Fruit fly (Drosophila melanogaster) whole organism, embryonic: ENCODE results near the gene Gpdh1.

ENCODE experiments used
- Bgb ChIP-seq: fragments of 200-800 bp; sonication (Bioruptor generic); IDR thresholded peaks from 2 replicates; pipeline ENCODE4 v1.3.6; 2022; ENCODE audit warnings: missing biosample characterization, missing genetic modification characterization; ENCODE audit not compliant: partially characterized antibody
- CG10431 ChIP-seq: fragments of 200-800 bp; sonication (Bioruptor generic); optimal IDR thresholded peaks from 3 replicates; lab custom pipeline; 2018; ENCODE audit warnings: missing biosample characterization, mild to moderate bottlenecking, missing genetic modification characterization
- CG11504 ChIP-seq: fragments of 200-800 bp; sonication (Bioruptor generic); optimal IDR thresholded peaks from 3 replicates; lab custom pipeline; 2019; ENCODE audit warnings: missing biosample characterization, mild to moderate bottlenecking, missing genetic modification characterization, moderate library complexity
- CG12104 ChIP-seq: fragments of 200-800 bp; sonication (Bioruptor generic); optimal IDR thresholded peaks from 3 replicates; lab custom pipeline; 2016; ENCODE audit warnings: missing biosample characterization, missing genetic modification characterization
- CG12391 ChIP-seq: fragments of 200-800 bp; sonication (Bioruptor generic); optimal IDR thresholded peaks from 3 replicates; lab custom pipeline; 2018; ENCODE audit warnings: missing biosample characterization, mild to moderate bottlenecking, missing genetic modification characterization, moderate library complexity
- CG12769 ChIP-seq: fragments of 200-800 bp; sonication (Bioruptor generic); optimal IDR thresholded peaks from 2 replicates; lab custom pipeline; 2019; ENCODE audit warnings: missing biosample characterization, mild to moderate bottlenecking, missing genetic modification characterization, moderate library complexity
- CG15011 ChIP-seq: fragments of 200-800 bp; sonication (Bioruptor generic); optimal IDR thresholded peaks from 3 replicates; lab custom pipeline; 2018; ENCODE audit warnings: missing biosample characterization, mild to moderate bottlenecking, missing genetic modification characterization
- CG17385 ChIP-seq: fragments of 200-800 bp; sonication (Bioruptor generic); optimal IDR thresholded peaks from 3 replicates; lab custom pipeline; 2018; ENCODE audit warnings: missing biosample characterization, mild to moderate bottlenecking, missing genetic modification characterization
- CG17802 ChIP-seq: fragments of 200-800 bp; sonication (Bioruptor generic); optimal IDR thresholded peaks from 2 replicates; lab custom pipeline; 2018; ENCODE audit warnings: missing biosample characterization, mild to moderate bottlenecking, missing genetic modification characterization, moderate library complexity
- CG18599 ChIP-seq: fragments of 200-800 bp; sonication (Bioruptor generic); optimal IDR thresholded peaks from 3 replicates; lab custom pipeline; 2017; ENCODE audit warnings: missing biosample characterization, missing genetic modification characterization, mild to moderate bottlenecking, moderate library complexity, missing genetic modification reagents
- CG2875 ChIP-seq: fragments of 200-800 bp; sonication (Bioruptor generic); optimal IDR thresholded peaks from 2 replicates; lab custom pipeline; 2017; ENCODE audit warnings: missing biosample characterization, mild to moderate bottlenecking, missing genetic modification characterization, missing genetic modification reagents
- CG3065 ChIP-seq: fragments of 200-800 bp; sonication (Bioruptor generic); optimal IDR thresholded peaks from 2 replicates; lab custom pipeline; 2016; ENCODE audit warnings: missing biosample characterization, missing genetic modification characterization
- CG32767 ChIP-seq: fragments of 200-800 bp; sonication (Bioruptor generic); IDR thresholded peaks from 2 replicates; pipeline ENCODE4 v1.3.6; 2022; ENCODE audit warnings: missing biosample characterization, missing genetic modification characterization
- CG34376 ChIP-seq: fragments of 200-800 bp; sonication (Bioruptor generic); optimal IDR thresholded peaks from 2 replicates; lab custom pipeline; 2018; ENCODE audit warnings: missing biosample characterization, mild to moderate bottlenecking, missing genetic modification characterization
- CG5953 ChIP-seq: fragments of 200-800 bp; sonication (Bioruptor generic); IDR thresholded peaks from 2 replicates; pipeline ENCODE4 v1.3.6; 2022; ENCODE audit warnings: missing biosample characterization, missing genetic modification characterization
- CG6854 ChIP-seq: fragments of 200-800 bp; sonication (Bioruptor generic); optimal IDR thresholded peaks from 3 replicates; lab custom pipeline; 2017; ENCODE audit warnings: missing biosample characterization, mild to moderate bottlenecking, missing genetic modification characterization
- CG7786 ChIP-seq: fragments of 200-800 bp; sonication (Bioruptor generic); optimal IDR thresholded peaks from 2 replicates; lab custom pipeline; 2016; ENCODE audit warnings: missing biosample characterization, missing genetic modification characterization
- CG8281 ChIP-seq: fragments of 200-800 bp; sonication (Bioruptor generic); optimal IDR thresholded peaks from 2 replicates; lab custom pipeline; 2018; ENCODE audit warnings: missing biosample characterization, mild to moderate bottlenecking, missing genetic modification characterization, moderate library complexity
- CG9932 ChIP-seq: fragments of 200-800 bp; sonication (Bioruptor generic); IDR thresholded peaks from 2 replicates; pipeline ENCODE4 v1.3.6; 2022; ENCODE audit warnings: missing biosample characterization, missing genetic modification characterization
- Gsc ChIP-seq: fragments of 200-800 bp; sonication (Bioruptor generic); IDR thresholded peaks from 2 replicates; pipeline ENCODE4 v1.3.6; 2022; ENCODE audit warnings: missing biosample characterization, missing genetic modification characterization
- Lhr ChIP-seq: fragments of 200-800 bp; sonication (Bioruptor generic); optimal IDR thresholded peaks from 3 replicates; lab custom pipeline; 2017; ENCODE audit warnings: mild to moderate bottlenecking, missing biosample characterization, missing genetic modification reagents, missing genetic modification characterization
- MESR4 ChIP-seq: fragments of 200-800 bp; sonication (Bioruptor generic); optimal IDR thresholded peaks from 2 replicates; lab custom pipeline; 2018; ENCODE audit warnings: missing biosample characterization, mild to moderate bottlenecking, missing genetic modification characterization, moderate library complexity
- Mad ChIP-seq: fragments of 200-800 bp; sonication (Bioruptor generic); optimal IDR thresholded peaks from 2 replicates; lab custom pipeline; 2016; ENCODE audit warnings: missing biosample characterization, missing genetic modification characterization
- Med ChIP-seq: fragments of 200-800 bp; sonication (Bioruptor generic); peaks from one replicate; lab custom pipeline; 2016; ENCODE audit warnings: missing biosample characterization, missing genetic modification characterization, mild to moderate bottlenecking, inconsistent platforms, moderate library complexity
- Meics ChIP-seq: fragments of 200-800 bp; sonication (Bioruptor generic); optimal IDR thresholded peaks from 2 replicates; lab custom pipeline; 2017; ENCODE audit warnings: missing biosample characterization, mild to moderate bottlenecking, missing genetic modification characterization
- Nf-YA ChIP-seq: fragments of 200-800 bp; sonication (Bioruptor generic); IDR thresholded peaks from 2 replicates; pipeline ENCODE4 v1.3.6; 2022; ENCODE audit warnings: missing biosample characterization, missing genetic modification characterization
- Opbp ChIP-seq: fragments of 200-800 bp; sonication (Bioruptor generic); IDR thresholded peaks from 3 replicates; pipeline ENCODE4 v1.3.6; 2022; ENCODE audit warnings: missing biosample characterization, missing genetic modification characterization; ENCODE audit not compliant: partially characterized antibody
- Optix ChIP-seq: fragments of 200-800 bp; sonication (Bioruptor generic); IDR thresholded peaks from 3 replicates; pipeline ENCODE4 v1.3.6; 2022; ENCODE audit warnings: missing biosample characterization, missing genetic modification characterization
- Six4 ChIP-seq: fragments of 200-800 bp; sonication (Bioruptor generic); optimal IDR thresholded peaks from 2 replicates; lab custom pipeline; 2016; ENCODE audit warnings: missing biosample characterization, missing genetic modification characterization
- bsh ChIP-seq, 2 experiments: fragments of 200-800 bp; sonication (Bioruptor generic); optimal IDR thresholded peaks; 2 replicates each; lab custom pipeline; 2017 to 2018; ENCODE audit warnings: mild to moderate bottlenecking in 2 of 2, missing biosample characterization in 2 of 2, missing genetic modification characterization in 2 of 2, moderate library complexity in 1 of 2
- cg ChIP-seq: fragments of 200-800 bp; sonication (Bioruptor generic); optimal IDR thresholded peaks from 3 replicates; lab custom pipeline; 2019; ENCODE audit warnings: missing biosample characterization, mild to moderate bottlenecking, missing genetic modification characterization, moderate library complexity
- crp ChIP-seq, 2 experiments: fragments of 200-800 bp; sonication (Bioruptor generic); optimal IDR thresholded peaks; 2 replicates in 1 of 2; 3 replicates in 1 of 2; lab custom pipeline; 2017; ENCODE audit warnings: missing biosample characterization in 2 of 2, missing genetic modification characterization in 2 of 2, mild to moderate bottlenecking in 1 of 2, moderate library complexity in 1 of 2
- dati ChIP-seq: fragments of 200-800 bp; sonication (Bioruptor generic); IDR thresholded peaks from 2 replicates; pipeline ENCODE4 v1.3.6; 2022; ENCODE audit warnings: missing biosample characterization, missing genetic modification characterization
- eyg ChIP-seq: fragments of 200-800 bp; sonication (Bioruptor generic); optimal IDR thresholded peaks from 3 replicates; lab custom pipeline; 2016; ENCODE audit warnings: missing biosample characterization, missing genetic modification characterization
- fd96Cb ChIP-seq: fragments of 200-800 bp; sonication (Bioruptor generic); optimal IDR thresholded peaks from 2 replicates; lab custom pipeline; 2018; ENCODE audit warnings: missing biosample characterization, mild to moderate bottlenecking, missing genetic modification characterization, moderate library complexity
- gcm2 ChIP-seq: fragments of 200-800 bp; sonication (Bioruptor generic); optimal IDR thresholded peaks from 2 replicates; lab custom pipeline; 2016; ENCODE audit warnings: missing biosample characterization, missing genetic modification characterization
- gem ChIP-seq: fragments of 200-800 bp; sonication (Bioruptor generic); optimal IDR thresholded peaks from 2 replicates; lab custom pipeline; 2019; ENCODE audit warnings: missing biosample characterization, mild to moderate bottlenecking, missing genetic modification characterization, moderate library complexity
- hth ChIP-seq: fragments of >200 bp; optimal IDR thresholded peaks from 2 replicates; lab custom pipeline; 2017; ENCODE audit warnings: inconsistent platforms
- lbe ChIP-seq: fragments of 200-800 bp; sonication (Bioruptor generic); optimal IDR thresholded peaks from 2 replicates; lab custom pipeline; 2016; ENCODE audit warnings: missing biosample characterization, mild to moderate bottlenecking, missing genetic modification characterization
- lov ChIP-seq, 2 experiments: fragments of 200-800 bp in 1 of 2; fragments of >200 bp in 1 of 2; sonication (Bioruptor generic) in 1 of 2; IDR thresholded peaks in 1 of 2; optimal IDR thresholded peaks in 1 of 2; 2 replicates in 1 of 2; 3 replicates in 1 of 2; pipeline versions ENCODE4 v1.3.6 to Lab custom; 2017 to 2022; ENCODE audit warnings: missing biosample characterization in 1 of 2, missing genetic modification characterization in 1 of 2
- sens-2 ChIP-seq: fragments of 200-800 bp; sonication (Bioruptor generic); IDR thresholded peaks from 2 replicates; pipeline ENCODE4 v1.3.6; 2022; ENCODE audit warnings: missing biosample characterization, missing genetic modification characterization
- seq ChIP-seq: fragments of 200-800 bp; sonication (Bioruptor generic); IDR thresholded peaks from 2 replicates; pipeline ENCODE4 v1.3.6; 2022; ENCODE audit warnings: missing biosample characterization, missing genetic modification characterization
- sisA ChIP-seq: fragments of 200-800 bp; sonication (Bioruptor generic); IDR thresholded peaks from 2 replicates; pipeline ENCODE4 v1.3.6; 2022; ENCODE audit warnings: missing biosample characterization, missing genetic modification characterization
- sob ChIP-seq: fragments of 200-800 bp; sonication (Bioruptor generic); IDR thresholded peaks from 2 replicates; pipeline ENCODE4 v1.3.6; 2022; ENCODE audit warnings: missing biosample characterization, missing genetic modification characterization
- sqz ChIP-seq: fragments of 200-800 bp; sonication (Bioruptor generic); optimal IDR thresholded peaks from 3 replicates; lab custom pipeline; 2018; ENCODE audit warnings: missing biosample characterization, mild to moderate bottlenecking, missing genetic modification characterization
- trem ChIP-seq: fragments of 200-800 bp; optimal IDR thresholded peaks from 3 replicates; lab custom pipeline; 2019; ENCODE audit warnings: missing biosample characterization, mild to moderate bottlenecking, missing genetic modification characterization, moderate library complexity
- yki ChIP-seq: fragments of >200 bp; optimal IDR thresholded peaks from 3 replicates; lab custom pipeline; 2018

Gpdh1 gene

DNA sequence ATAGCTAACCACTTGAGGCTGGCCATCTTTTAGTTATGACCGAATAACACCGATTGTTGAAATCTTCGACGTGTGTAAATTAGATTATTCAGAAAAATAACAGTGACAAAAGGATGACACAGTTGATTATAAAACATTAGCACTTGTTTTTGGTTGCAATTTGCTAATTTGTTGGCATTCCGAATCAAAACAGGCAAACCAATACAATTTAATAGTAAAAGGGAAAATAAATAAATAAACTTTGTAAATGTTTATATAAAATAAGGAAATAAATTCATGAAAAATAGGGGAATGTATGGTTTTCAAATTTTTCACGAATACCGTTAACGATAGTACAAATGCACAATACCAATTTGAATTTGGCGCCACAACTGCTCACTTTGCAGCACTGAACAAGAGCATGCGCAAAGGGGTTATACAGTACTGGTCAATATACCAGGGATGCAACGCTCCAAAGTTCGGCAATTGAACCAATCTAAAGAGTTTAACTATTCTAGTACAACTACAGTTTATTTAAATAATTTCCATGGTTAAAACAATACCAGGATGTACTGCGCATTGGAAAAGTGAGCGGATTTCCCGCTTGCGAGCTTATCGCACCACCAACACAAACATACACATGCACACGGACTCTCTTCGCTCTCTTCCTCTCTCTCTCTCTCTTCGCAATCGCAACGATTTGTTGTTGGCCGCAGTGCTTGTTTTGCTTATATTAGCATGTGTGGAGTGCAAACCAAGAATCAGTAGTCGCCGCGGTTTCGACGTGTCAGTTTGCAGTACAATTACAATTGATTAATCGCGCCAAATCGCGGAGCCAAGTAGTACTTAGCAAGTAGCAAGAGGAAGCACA, at the start of gene Gpdh1, which contains the start of gene Sfp26Ad:
Gene Gpdh1 (plus strand): TSS at position 415 of the 850 bp plus-strand sequence.
Gene Sfp26Ad (minus strand): TSS at position 76 of the 850 bp plus-strand sequence.
- TF ChIP-seq CG12391 (tag; lab: Kevin White, UChicago) (peak; percentile 82), CG12104 (GFP tag; lab: Kevin White, UChicago) (peak; percentile 52), CG17385 (GFP tag; lab: Kevin White, UChicago) (peak; percentile 87), CG7786 (GFP tag; lab: Kevin White, UChicago) (peak; percentile 77), CG2875 (GFP tag; lab: Kevin White, UChicago) (peak; percentile 61), seq (peak; percentile 58; the same call in 1 of the 2 replicates), CG18599 (GFP tag; lab: Kevin White, UChicago) (peak; percentile 88), Nf-YA (GFP tag; lab: Robert Waterston, UW) (peak; percentile 36), sqz (GFP tag; lab: Kevin White, UChicago) (peak; percentile 36), lbe (GFP tag; lab: Kevin White, UChicago) (peak; percentile 80), Opbp (GFP tag; lab: Robert Waterston, UW) (peak; percentile 54; the same call in 2 of the 3 replicates), Optix (GFP tag; lab: Robert Waterston, UW) (0 out of 3 replicates have a peak, but pooled peaks have one; percentile 40), eyg (peak; percentile 71), CG10431 (no peak), Med (GFP tag; lab: Kevin White, UChicago) (peak; percentile 97), CG5953 (GFP tag; lab: Robert Waterston, UW) (peak; percentile 44; the same call in 1 of the 2 replicates), MESR4 (peak; percentile 65), fd96Cb (tag; lab: Kevin White, UChicago) (peak; percentile 46), CG15011 (GFP tag; lab: Kevin White, UChicago) (peak; percentile 12), CG17802 (peak; percentile 17), gcm2 (GFP tag; lab: Kevin White, UChicago) (peak; percentile 57), sob (peak; percentile 84), lov (optimal IDR thresholded peaks at IDR 0.05; lab: Kevin White, UChicago) (no peak), lov (GFP tag; IDR thresholded peaks at IDR 0.05; lab: Robert Waterston, UW) (peak; percentile 43; the same call in 1 of the 3 replicates), CG6854 (GFP tag; lab: Kevin White, UChicago) (peak; percentile 47), CG11504 (tag; lab: Kevin White, UChicago) (peak; percentile 66), CG3065 (GFP tag; lab: Kevin White, UChicago) (peak; percentile 15), Gsc (GFP tag; lab: Robert Waterston, UW) (no peak), CG32767 (peak; percentile 61; the same call in 1 of the 2 replicates), cg (peak; percentile 95), bsh (GFP tag; optimal IDR thresholded peaks at IDR 0.05; lab: Kevin White, UChicago) (peak; percentile 39 to 62), Mad (GFP tag; lab: Kevin White, UChicago) (peak; percentile 80), Bgb (GFP tag; lab: Robert Waterston, UW) (peak; percentile 49; the same call in 1 of the 2 replicates), dati (GFP tag; lab: Robert Waterston, UW) (no peak), CG34376 (GFP tag; lab: Kevin White, UChicago) (peak; percentile 79), Lhr (GFP tag; lab: Kevin White, UChicago) (peak; percentile 55), sisA (peak; percentile 65), trem (peak; percentile 61), crp (GFP tag; optimal IDR thresholded peaks at IDR 0.05; lab: Kevin White, UChicago) (peak in 1 of 2 experiments; percentile 49), Six4 (GFP tag; lab: Kevin White, UChicago) (peak; percentile 68), hth (lab: Kevin White, UChicago) (no peak), gem (tag; lab: Kevin White, UChicago) (peak; percentile 79), CG12769 (tag; lab: Kevin White, UChicago) (peak; percentile 78), yki (lab: Kevin White, UChicago) (peak; percentile 85), sens-2 (GFP tag; lab: Robert Waterston, UW) (0 out of 2 replicates have a peak, but pooled peaks have one; percentile 5), Meics (GFP tag; lab: Kevin White, UChicago) (peak; percentile 74), CG8281 (no peak), CG9932 (GFP tag; lab: Robert Waterston, UW) (peak; percentile 92)
